Fruit fly (Drosophila melanogaster): ENCODE measurements around the gene PolE2.

Gene PolE2

dm6 chr3L:5897228-5897688 lies at the start of gene PolE2, which contains the start of gene CG5592:
PolE2 (minus strand) TSS chr3L:5897435.
CG5592 (plus strand) TSS chr3L:5897638.
- TF ChIP-seq Ets98B (GFP tag; IDR thresholded peaks at IDR 0.05) (no peak), D1 (tag; optimal IDR thresholded peaks at IDR 0.05) (no peak), Pif1B (GFP tag; optimal IDR thresholded peaks at IDR 0.05) (no peak), CG34367 (tag; optimal IDR thresholded peaks at IDR 0.05) (no peak), CG8159 (tag; optimal IDR thresholded peaks at IDR 0.05) (no peak), CG4496 (GFP tag; IDR thresholded peaks at IDR 0.05) (no peak), CG14655 (GFP tag; optimal IDR thresholded peaks at IDR 0.05) (no peak), CG17806 (tag; optimal IDR thresholded peaks at IDR 0.05) (no peak), CG12605 (GFP tag; IDR thresholded peaks at IDR 0.05) (no peak), CG9948 (tag; optimal IDR thresholded peaks at IDR 0.05) (no peak), CG10348 (GFP tag; IDR thresholded peaks at IDR 0.05) (no peak), gl (tag; optimal IDR thresholded peaks at IDR 0.05) (no peak), Pif1A (GFP tag; optimal IDR thresholded peaks at IDR 0.05) (no peak), CG32121 (GFP tag; IDR thresholded peaks at IDR 0.05) (no peak), Snoo (tag; optimal IDR thresholded peaks at IDR 0.05) (no peak), rn (GFP tag; IDR thresholded peaks at IDR 0.05) (no peak), CG13204 (GFP tag; optimal IDR thresholded peaks at IDR 0.05) (no peak), EcR (GFP tag; optimal IDR thresholded peaks at IDR 0.05) (no peak), CG15710 (tag; optimal IDR thresholded peaks at IDR 0.05) (no peak), fd96Ca (GFP tag; IDR thresholded peaks at IDR 0.05) (no peak)

- no peak for TF ChIP-seq CG13204 (GFP tag; optimal IDR thresholded peaks at IDR 0.05)
- TF ChIP-seq CG15710 (tag; optimal IDR thresholded peaks at IDR 0.05): peak; percentile 56
- TF ChIP-seq gl (tag; optimal IDR thresholded peaks at IDR 0.05): no peak
- no peak for TF ChIP-seq Pif1A (GFP tag; optimal IDR thresholded peaks at IDR 0.05)
- peak; percentile 15 for TF ChIP-seq CG34367 (tag; optimal IDR thresholded peaks at IDR 0.05)
- TF ChIP-seq CG8159 (tag; optimal IDR thresholded peaks at IDR 0.05): peak; percentile 70
- TF ChIP-seq CG9948 (tag; optimal IDR thresholded peaks at IDR 0.05): peak; percentile 52
- TF ChIP-seq CG12605 (GFP tag; IDR thresholded peaks at IDR 0.05): peak; percentile 22; the same call in 1 of the 2 replicates
- TF ChIP-seq fd96Ca (GFP tag; IDR thresholded peaks at IDR 0.05): no peak
- no peak for TF ChIP-seq CG10348 (GFP tag; IDR thresholded peaks at IDR 0.05)
- no peak for TF ChIP-seq Snoo (tag; optimal IDR thresholded peaks at IDR 0.05)
- no peak for TF ChIP-seq D1 (tag; optimal IDR thresholded peaks at IDR 0.05)
- TF ChIP-seq Pif1B (GFP tag; optimal IDR thresholded peaks at IDR 0.05): no peak
- peak; percentile 53; the same call in 1 of the 2 replicates for TF ChIP-seq Ets98B (GFP tag; IDR thresholded peaks at IDR 0.05)
- peak; percentile 61 for TF ChIP-seq CG17806 (tag; optimal IDR thresholded peaks at IDR 0.05)
- TF ChIP-seq CG8301 (tag; optimal IDR thresholded peaks at IDR 0.05): peak; percentile 66
- no peak for TF ChIP-seq EcR (GFP tag; optimal IDR thresholded peaks at IDR 0.05)
- TF ChIP-seq rn (GFP tag; IDR thresholded peaks at IDR 0.05): no peak
- peak; percentile 53; the same call in 1 of the 2 replicates for TF ChIP-seq CG32121 (GFP tag; IDR thresholded peaks at IDR 0.05)
- TF ChIP-seq CG14655 (GFP tag; optimal IDR thresholded peaks at IDR 0.05): peak; percentile 78
- TF ChIP-seq CG4496 (GFP tag; IDR thresholded peaks at IDR 0.05): 0 out of 3 replicates have a peak, but pooled peaks have one; percentile 38
Measured at dm6 chr3L:5945571-5945970, 48.3 kb upstream of the PolE2 start.

- TF ChIP-seq CG15710 (tag; optimal IDR thresholded peaks at IDR 0.05) (peak; percentile 14), CG8159 (tag; optimal IDR thresholded peaks at IDR 0.05) (peak; percentile 41), Pif1B (GFP tag; optimal IDR thresholded peaks at IDR 0.05) (peak; percentile 54), CG34367 (tag; optimal IDR thresholded peaks at IDR 0.05) (peak; percentile 13), CG10348 (GFP tag; IDR thresholded peaks at IDR 0.05) (no peak), fd96Ca (GFP tag; IDR thresholded peaks at IDR 0.05) (peak; percentile 34; the same call in 1 of the 3 replicates), CG9948 (tag; optimal IDR thresholded peaks at IDR 0.05) (peak; percentile 16), CG12605 (GFP tag; IDR thresholded peaks at IDR 0.05) (no peak; the same call in none of the 2 replicates), EcR (GFP tag; optimal IDR thresholded peaks at IDR 0.05) (peak; percentile 71), D1 (tag; optimal IDR thresholded peaks at IDR 0.05) (no peak), Snoo (tag; optimal IDR thresholded peaks at IDR 0.05) (no peak), CG32121 (GFP tag; IDR thresholded peaks at IDR 0.05) (no peak), Pif1A (GFP tag; optimal IDR thresholded peaks at IDR 0.05) (peak; percentile 70), CG4496 (GFP tag; IDR thresholded peaks at IDR 0.05) (peak; percentile 61; the same call in 1 of the 3 replicates), CG8301 (tag; optimal IDR thresholded peaks at IDR 0.05) (peak; percentile 39), CG17806 (tag; optimal IDR thresholded peaks at IDR 0.05) (peak; percentile 20), CG14655 (GFP tag; optimal IDR thresholded peaks at IDR 0.05) (peak; percentile 46), CG13204 (GFP tag; optimal IDR thresholded peaks at IDR 0.05) (peak; percentile 75), rn (GFP tag; IDR thresholded peaks at IDR 0.05) (no peak), Ets98B (GFP tag; IDR thresholded peaks at IDR 0.05) (no peak), gl (tag; optimal IDR thresholded peaks at IDR 0.05) (peak; percentile 51)
Measured at dm6 chr3L:5943348-5943904, 46.2 kb upstream of the PolE2 start.

DNA sequence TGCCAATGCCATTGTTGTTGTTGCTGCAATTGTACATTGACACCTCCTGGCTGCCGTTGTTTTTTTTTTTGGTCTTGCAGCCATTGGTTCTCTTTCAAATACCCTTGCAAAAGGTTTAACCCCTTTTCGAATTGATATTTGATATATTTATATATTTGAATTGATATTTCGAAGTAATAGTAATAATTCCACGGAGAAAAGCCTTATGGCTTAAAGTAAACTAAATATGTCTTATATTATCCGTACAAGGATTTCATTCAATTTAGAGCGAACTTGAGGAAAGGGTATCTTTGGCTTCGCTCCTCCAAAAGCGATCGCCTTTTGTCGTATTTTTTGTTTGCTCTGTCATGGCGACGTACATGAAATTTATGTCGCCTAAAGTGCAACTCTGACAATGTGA lies 44.3 kb upstream of the PolE2 start:
- TF ChIP-seq CG4496 (GFP tag; IDR thresholded peaks at IDR 0.05): peak; percentile 43; the same call in 1 of the 3 replicates
- peak; percentile 27 for TF ChIP-seq CG14655 (GFP tag; optimal IDR thresholded peaks at IDR 0.05)
- TF ChIP-seq rn (GFP tag; IDR thresholded peaks at IDR 0.05): no peak
- TF ChIP-seq CG10348 (GFP tag; IDR thresholded peaks at IDR 0.05): no peak
- TF ChIP-seq fd96Ca (GFP tag; IDR thresholded peaks at IDR 0.05): peak; percentile 39; the same call in 1 of the 3 replicates
- TF ChIP-seq CG34367 (tag; optimal IDR thresholded peaks at IDR 0.05): peak; percentile 29
- TF ChIP-seq CG9948 (tag; optimal IDR thresholded peaks at IDR 0.05): peak; percentile 43
- TF ChIP-seq gl (tag; optimal IDR thresholded peaks at IDR 0.05): no peak
- peak; percentile 13 for TF ChIP-seq Pif1B (GFP tag; optimal IDR thresholded peaks at IDR 0.05)
- peak; percentile 9 for TF ChIP-seq EcR (GFP tag; optimal IDR thresholded peaks at IDR 0.05)
- no peak for TF ChIP-seq Snoo (tag; optimal IDR thresholded peaks at IDR 0.05)
- TF ChIP-seq Pif1A (GFP tag; optimal IDR thresholded peaks at IDR 0.05): peak; percentile 33
- TF ChIP-seq CG8159 (tag; optimal IDR thresholded peaks at IDR 0.05): peak; percentile 43
- TF ChIP-seq CG17806 (tag; optimal IDR thresholded peaks at IDR 0.05): peak; percentile 65
- 0 out of 2 replicates have a peak, but pooled peaks have one; percentile 5 for TF ChIP-seq Ets98B (GFP tag; IDR thresholded peaks at IDR 0.05)
- TF ChIP-seq CG15710 (tag; optimal IDR thresholded peaks at IDR 0.05): peak; percentile 66
- TF ChIP-seq CG12605 (GFP tag; IDR thresholded peaks at IDR 0.05): peak; percentile 8; the same call in 1 of the 2 replicates
